Worm (Caenorhabditis elegans) whole organism, L4 larva: ENCODE results near the gene bath-10.

ENCODE experiments used
- D1046.2 ChIP-seq: fragments of 200-800 bp; sonication (Bioruptor generic); IDR thresholded peaks from 2 replicates; pipeline ENCODE4 v1.3.6; 2022; ENCODE audit warnings: missing genetic modification characterization, missing compliant biosample characterization
- R02D3.7 ChIP-seq: fragments of 150-350 bp; sonication (generic microtip); optimal IDR thresholded peaks from 3 replicates; lab custom pipeline; 2014; ENCODE audit warnings: missing biosample characterization, missing genetic modification characterization
- Y105C5A.15 ChIP-seq: fragments of 200-800 bp; sonication (Bioruptor generic); IDR thresholded peaks from 2 replicates; pipeline ENCODE4 v1.3.6; 2022; ENCODE audit warnings: missing genetic modification characterization, missing compliant biosample characterization
- Y48G9A.11 ChIP-seq: fragments of 200-800 bp; sonication (Bioruptor generic); IDR thresholded peaks from 2 replicates; pipeline ENCODE4 v1.3.6; 2022; ENCODE audit warnings: missing genetic modification reagents, missing genetic modification characterization, missing compliant biosample characterization
- Y5F2A.4 ChIP-seq: fragments of 200-800 bp; sonication (Bioruptor generic); optimal IDR thresholded peaks from 2 replicates; lab custom pipeline; 2018; ENCODE audit warnings: mild to moderate bottlenecking, missing genetic modification characterization, missing compliant biosample characterization
- aha-1 ChIP-seq: fragments of 150-350 bp; peaks from one replicate; lab custom pipeline; 2014; ENCODE audit warnings: missing biosample characterization, missing genetic modification characterization
- attf-4 ChIP-seq: sonication (generic microtip); optimal IDR thresholded peaks from 3 replicates; lab custom pipeline; 2017; ENCODE audit warnings: missing biosample characterization, missing genetic modification characterization
- ceh-32 ChIP-seq: sonication (generic microtip); optimal IDR thresholded peaks from 2 replicates; lab custom pipeline; 2016; ENCODE audit warnings: mild to moderate bottlenecking, missing genetic modification characterization, missing compliant biosample characterization; ENCODE audit not compliant: poor library complexity
- ces-1 ChIP-seq: fragments of 150-350 bp; sonication (generic microtip); optimal IDR thresholded peaks from 4 replicates; lab custom pipeline; 2014; ENCODE audit warnings: missing biosample characterization, missing genetic modification reagents, missing genetic modification characterization
- daf-12 ChIP-seq: fragments of 150-350 bp; optimal IDR thresholded peaks from 2 replicates; lab custom pipeline; 2014; ENCODE audit warnings: missing biosample characterization, missing genetic modification reagents, missing genetic modification characterization
- daf-16 ChIP-seq, 3 experiments: sonication (generic microtip); optimal IDR thresholded peaks; 2 replicates each; lab custom pipeline; 2016 to 2017; ENCODE audit warnings: missing genetic modification characterization in 3 of 3, missing genetic modification reagents in 3 of 3, mild to moderate bottlenecking in 2 of 3, missing compliant biosample characterization in 2 of 3, missing biosample characterization in 1 of 3, moderate library complexity in 1 of 3
- daf-19 ChIP-seq: fragments of 200-800 bp; sonication (Bioruptor generic); conservative IDR thresholded peaks from 2 replicates; pipeline ENCODE4 v1.3.6; 2022; ENCODE audit warnings: missing genetic modification characterization, missing compliant biosample characterization
- egl-27 ChIP-seq: sonication (generic microtip); optimal IDR thresholded peaks from 3 replicates; lab custom pipeline; 2017; ENCODE audit warnings: missing biosample characterization, missing genetic modification reagents, missing genetic modification characterization
- fos-1 ChIP-seq: fragments of 150-350 bp; optimal IDR thresholded peaks from 2 replicates; lab custom pipeline; 2014; ENCODE audit warnings: missing biosample characterization, missing genetic modification characterization
- gei-8 ChIP-seq: fragments of 200-800 bp; sonication (Bioruptor generic); optimal IDR thresholded peaks from 2 replicates; lab custom pipeline; 2018; ENCODE audit warnings: mild to moderate bottlenecking, missing genetic modification characterization, missing compliant biosample characterization
- hif-1 ChIP-seq, 2 experiments: sonication (generic microtip); optimal IDR thresholded peaks; 2 replicates each; lab custom pipeline; 2016 to 2017; ENCODE audit warnings: missing compliant biosample characterization in 2 of 2, missing genetic modification characterization in 2 of 2, missing genetic modification reagents in 2 of 2, missing genotype in 2 of 2, mild to moderate bottlenecking in 1 of 2
- hmg-1.1 ChIP-seq: fragments of 200-800 bp; sonication (Bioruptor generic); IDR thresholded peaks from 2 replicates; pipeline ENCODE4 v1.3.6; 2022; ENCODE audit warnings: missing genetic modification reagents, missing genetic modification characterization, missing compliant biosample characterization
- jun-1 ChIP-seq: fragments of 150-350 bp; optimal IDR thresholded peaks from 2 replicates; lab custom pipeline; 2014; ENCODE audit warnings: missing biosample characterization, missing genetic modification reagents, missing genetic modification characterization
- lsy-2 ChIP-seq, 2 experiments: fragments of 150-350 bp in 1 of 2; sonication (generic microtip) in 1 of 2; optimal IDR thresholded peaks; 2 replicates each; lab custom pipeline; 2014 to 2017; ENCODE audit warnings: missing biosample characterization in 2 of 2, missing genetic modification characterization in 2 of 2
- madf-5 ChIP-seq, 2 experiments: fragments of 200-800 bp; sonication (Bioruptor generic); IDR thresholded peaks; 2 replicates each; pipeline ENCODE4 v1.3.6; 2022; ENCODE audit warnings: missing compliant biosample characterization in 2 of 2, missing genetic modification characterization in 2 of 2
- madf-9 ChIP-seq: fragments of 200-800 bp; sonication (Bioruptor generic); conservative IDR thresholded peaks from 2 replicates; pipeline ENCODE4 v1.3.6; 2022; ENCODE audit warnings: missing genetic modification reagents, missing genetic modification characterization, missing compliant biosample characterization
- mes-2 ChIP-seq: sonication (generic microtip); optimal IDR thresholded peaks from 2 replicates; lab custom pipeline; 2016; ENCODE audit warnings: missing genotype, mild to moderate bottlenecking, missing genetic modification characterization, missing compliant biosample characterization; ENCODE audit not compliant: poor library complexity, severe bottlenecking
- mxl-2 ChIP-seq: fragments of 200-800 bp; sonication (Bioruptor generic); conservative IDR thresholded peaks from 2 replicates; pipeline ENCODE4 v1.3.6; 2022; ENCODE audit warnings: missing genetic modification reagents, missing genetic modification characterization, missing compliant biosample characterization
- nhr-102 ChIP-seq: sonication (generic microtip); optimal IDR thresholded peaks from 2 replicates; lab custom pipeline; 2016; ENCODE audit warnings: mild to moderate bottlenecking, missing genetic modification characterization, moderate library complexity, missing compliant biosample characterization
- nhr-11 ChIP-seq: fragments of 150-350 bp; optimal IDR thresholded peaks from 2 replicates; lab custom pipeline; 2014; ENCODE audit warnings: missing biosample characterization, missing genetic modification characterization
- nhr-6 ChIP-seq: fragments of 150-350 bp; optimal IDR thresholded peaks from 2 replicates; lab custom pipeline; 2014; ENCODE audit warnings: missing biosample characterization, missing genetic modification characterization
- pha-4 ChIP-seq, 2 experiments: fragments of 150-350 bp in 1 of 2; fragments of 200-800 bp in 1 of 2; sonication (Bioruptor generic) in 1 of 2; IDR thresholded peaks in 1 of 2; optimal IDR thresholded peaks in 1 of 2; 2 replicates each; pipeline versions ENCODE4 v1.3.6 to Lab custom; 2014 to 2022; ENCODE audit warnings: missing genetic modification characterization in 2 of 2, missing genetic modification reagents in 2 of 2, missing biosample characterization in 1 of 2, missing compliant biosample characterization in 1 of 2
- php-3 ChIP-seq: fragments of 200-800 bp; sonication (Bioruptor generic); IDR thresholded peaks from 2 replicates; pipeline ENCODE4 v1.3.6; 2022; ENCODE audit warnings: missing genetic modification reagents, missing genetic modification characterization, missing compliant biosample characterization
- saeg-2 ChIP-seq: fragments of 200-800 bp; sonication (Bioruptor generic); IDR thresholded peaks from 2 replicates; pipeline ENCODE4 v1.3.6; 2022; ENCODE audit warnings: missing genetic modification reagents, missing genetic modification characterization, missing compliant biosample characterization
- skn-1 ChIP-seq: fragments of 150-350 bp; optimal IDR thresholded peaks from 2 replicates; lab custom pipeline; 2014; ENCODE audit warnings: missing biosample characterization, missing genetic modification characterization
- snpc-1.2 ChIP-seq: fragments of 200-800 bp; sonication (Bioruptor generic); IDR thresholded peaks from 2 replicates; pipeline ENCODE4 v1.3.6; 2022; ENCODE audit warnings: missing genetic modification reagents, missing genetic modification characterization, missing compliant biosample characterization
- spr-1 ChIP-seq: sonication (generic microtip); optimal IDR thresholded peaks from 2 replicates; lab custom pipeline; 2016; ENCODE audit warnings: mild to moderate bottlenecking, missing genetic modification characterization, missing compliant biosample characterization
- unc-62 ChIP-seq, 3 experiments: fragments of 150-350 bp in 1 of 3; sonication (generic microtip); optimal IDR thresholded peaks in 2 of 3; peaks in 1 of 3; 1 replicate in 1 of 3; 2 replicates in 2 of 3; lab custom pipeline; 2014 to 2017; ENCODE audit warnings: missing biosample characterization in 3 of 3, missing genetic modification characterization in 3 of 3, missing genetic modification reagents in 3 of 3, missing genotype in 1 of 3
- vab-7 ChIP-seq: fragments of 200-800 bp; sonication (Bioruptor generic); IDR thresholded peaks from 2 replicates; pipeline ENCODE4 v1.3.6; 2022; ENCODE audit warnings: missing genetic modification reagents, missing genetic modification characterization, missing compliant biosample characterization
- zag-1 ChIP-seq: fragments of 150-350 bp; optimal IDR thresholded peaks from 2 replicates; lab custom pipeline; 2014; ENCODE audit warnings: missing biosample characterization, missing genetic modification characterization
- zfp-2 ChIP-seq: sonication (generic microtip); optimal IDR thresholded peaks from 2 replicates; lab custom pipeline; 2016; ENCODE audit warnings: mild to moderate bottlenecking, missing genetic modification characterization, missing compliant biosample characterization
- zfp-3 ChIP-seq: fragments of 200-800 bp; sonication (Bioruptor generic); conservative IDR thresholded peaks from 2 replicates; pipeline ENCODE4 v1.3.6; 2022; ENCODE audit warnings: missing genetic modification reagents, missing genetic modification characterization, missing compliant biosample characterization

Gene bath-10

DNA sequence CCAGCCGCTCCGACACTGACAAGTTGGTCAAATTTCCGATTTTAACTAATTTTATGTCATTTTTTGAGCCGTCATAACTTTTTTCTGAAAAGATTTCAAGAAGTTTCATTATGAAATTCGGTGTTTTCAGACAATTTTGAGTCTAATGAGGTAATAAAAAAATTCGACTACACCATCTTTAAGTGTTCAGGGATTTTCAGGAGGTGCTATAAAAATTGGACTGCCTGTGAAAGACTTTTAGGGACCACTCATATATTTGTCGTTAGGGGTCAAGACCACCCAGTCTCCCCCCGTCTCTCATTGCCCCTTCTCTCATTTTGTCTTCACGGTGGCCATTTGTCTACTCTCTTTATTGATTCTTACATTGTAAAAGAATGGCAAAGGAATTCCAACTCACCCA is at the start of gene bath-10:
Gene bath-10 (plus strand): TSS at position 301 of the 400 bp plus-strand sequence.
- TF ChIP-seq madf-5 (GFP tag; IDR thresholded peaks at IDR 0.05; lab: Robert Waterston, UW) (no peak), hif-1 (tag; optimal IDR thresholded peaks at IDR 0.05; lab: Kevin White, UChicago) (no peak), mxl-2 (no peak), php-3 (GFP tag; lab: Robert Waterston, UW) (no peak), mes-2 (tag; lab: Kevin White, UChicago) (no peak), daf-19 (GFP tag; lab: Robert Waterston, UW) (no peak), nhr-6 (tag; lab: Kevin White, UChicago) (no peak), jun-1 (tag; lab: Kevin White, UChicago) (no peak), snpc-1.2 (GFP tag; lab: Robert Waterston, UW) (no peak), skn-1 (tag; lab: Kevin White, UChicago) (no peak), madf-9 (GFP tag; lab: Robert Waterston, UW) (no peak), unc-62 (GFP tag; optimal IDR thresholded peaks at IDR 0.05 in 1 of 2; lab: Kevin White, UChicago) (no peak), unc-62 (tag; optimal IDR thresholded peaks at IDR 0.05; lab: Kevin White, UChicago) (no peak), nhr-11 (tag; lab: Kevin White, UChicago) (no peak), ceh-32 (no peak), aha-1 (tag; lab: Kevin White, UChicago) (no peak), vab-7 (GFP tag; lab: Robert Waterston, UW) (no peak), spr-1 (no peak), daf-16 (GFP tag; optimal IDR thresholded peaks at IDR 0.05; lab: Kevin White, UChicago) (no peak), daf-16 (tag; optimal IDR thresholded peaks at IDR 0.05; lab: Kevin White, UChicago) (no peak), Y105C5A.15 (GFP tag; lab: Robert Waterston, UW) (no peak)

DNA sequence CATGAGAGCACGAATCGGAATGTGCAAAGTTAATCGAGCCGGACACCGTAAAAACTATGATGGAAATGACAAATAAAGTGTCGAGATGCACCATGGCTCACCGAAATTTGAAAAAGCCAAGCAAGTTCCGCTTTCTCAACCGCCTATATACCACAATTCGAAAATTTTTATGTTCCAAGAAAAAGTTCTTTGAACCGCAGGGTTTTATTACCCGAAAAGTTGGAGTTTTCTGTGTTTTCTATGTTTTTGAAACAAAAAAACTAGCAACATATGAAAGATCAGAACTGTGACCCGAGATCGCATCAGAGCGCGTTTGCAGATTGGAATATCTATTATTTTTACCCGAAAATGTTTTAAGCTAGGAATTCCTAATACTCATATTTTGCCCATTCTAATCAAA is 47.8 kb upstream of the bath-10 start, which contains the start of gene Y46D2A.3:
Gene Y46D2A.3 (minus strand): TSS at position 101 of the 400 bp plus-strand sequence.
- no peak for TF ChIP-seq zag-1 (tag; lab: Kevin White, UChicago)
- TF ChIP-seq, all 104 proteins: peak for 0

- TF ChIP-seq Y5F2A.4 (GFP tag; lab: Kevin White, UChicago): no peak
- TF ChIP-seq D1046.2 (GFP tag; lab: Robert Waterston, UW): no peak
- no peak for TF ChIP-seq gei-8 (GFP tag; lab: Kevin White, UChicago)
- TF ChIP-seq R02D3.7 (tag; lab: Kevin White, UChicago): no peak
- TF ChIP-seq Y105C5A.15 (GFP tag; lab: Robert Waterston, UW): no peak
- TF ChIP-seq hmg-1.1: no peak
- no peak for TF ChIP-seq nhr-102 (tag; lab: Kevin White, UChicago)
- no peak for TF ChIP-seq nhr-11 (tag; lab: Kevin White, UChicago)
Observed at ce11 chrII:3332039-3332438, 42.8 kb upstream of the bath-10 start, which contains the start of gene irld-27. Gene irld-27 (plus strand): TSS chrII:3332339.

DNA sequence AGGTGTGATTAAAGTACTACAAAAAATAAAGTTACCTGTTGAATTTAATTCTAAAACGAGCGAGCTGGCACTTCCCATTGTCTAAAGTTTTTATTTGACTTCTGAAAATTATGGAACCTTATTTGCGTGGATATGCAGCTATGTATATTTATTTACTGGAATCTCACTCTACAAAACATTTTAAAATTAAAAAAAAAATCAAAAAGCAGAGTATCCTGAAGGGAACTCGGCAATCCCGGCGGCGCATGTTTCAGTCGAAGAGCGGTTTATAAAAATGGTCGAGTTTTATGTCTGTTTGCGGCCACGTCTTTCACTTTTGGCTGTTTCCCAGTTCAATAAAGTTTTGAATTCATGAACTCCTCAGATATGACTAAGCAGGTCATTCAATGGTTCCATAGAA is 37.8 kb upstream of the bath-10 start, which contains the start of gene F14D2.19:
Gene F14D2.19 (minus strand): TSS at position 101 of the 400 bp plus-strand sequence.
- TF ChIP-seq Y48G9A.11 (GFP tag; lab: Robert Waterston, UW): no peak
- TF ChIP-seq fos-1 (tag; lab: Kevin White, UChicago): no peak
- TF ChIP-seq attf-4 (tag; lab: Kevin White, UChicago): no peak
- no peak for TF ChIP-seq ces-1 (GFP tag; lab: Kevin White, UChicago)
- no peak for TF ChIP-seq mes-2 (tag; lab: Kevin White, UChicago)
- no peak for TF ChIP-seq zfp-2
- TF ChIP-seq pha-4 (GFP tag; IDR thresholded peaks at IDR 0.05; lab: Robert Waterston, UW): no peak
- no peak for TF ChIP-seq pha-4 (tag; optimal IDR thresholded peaks at IDR 0.05; lab: Kevin White, UChicago)
- no peak for TF ChIP-seq lsy-2 (tag; optimal IDR thresholded peaks at IDR 0.05; lab: Kevin White, UChicago)
- no peak for TF ChIP-seq daf-12 (tag; lab: Kevin White, UChicago)
- TF ChIP-seq saeg-2 (GFP tag; lab: Robert Waterston, UW): no peak
- no peak for TF ChIP-seq daf-16 (GFP tag; optimal IDR thresholded peaks at IDR 0.05; lab: Kevin White, UChicago)
- TF ChIP-seq daf-16 (tag; optimal IDR thresholded peaks at IDR 0.05; lab: Kevin White, UChicago): no peak
- no peak for TF ChIP-seq ceh-32
- no peak for TF ChIP-seq hmg-1.1
- TF ChIP-seq zfp-3 (GFP tag; lab: Robert Waterston, UW): no peak
- TF ChIP-seq egl-27 (tag; lab: Kevin White, UChicago): no peak
